Worm (Caenorhabditis elegans) whole organism, L2 larva: ENCODE results near the gene C47A4.1.

ENCODE experiments used
- F13H6.1 ChIP-seq: sonication (generic microtip); optimal IDR thresholded peaks from 2 replicates; lab custom pipeline; 2016; ENCODE audit warnings: missing genetic modification characterization, missing compliant biosample characterization
- Y55F3AM.14 ChIP-seq: fragments of 200-800 bp; sonication (Bioruptor generic); optimal IDR thresholded peaks from 2 replicates; lab custom pipeline; 2018; ENCODE audit warnings: mild to moderate bottlenecking, missing genetic modification characterization, missing compliant biosample characterization
- alr-1 ChIP-seq: fragments of 150-350 bp; optimal IDR thresholded peaks from 2 replicates; lab custom pipeline; 2014; ENCODE audit warnings: missing biosample characterization, missing genetic modification characterization
- ama-1 ChIP-seq: fragments of 150-350 bp; optimal IDR thresholded peaks from 2 replicates; lab custom pipeline; 2018; ENCODE audit warnings: inconsistent platforms
- ceh-16 ChIP-seq: fragments of 150-350 bp; optimal IDR thresholded peaks from 2 replicates; lab custom pipeline; 2014; ENCODE audit warnings: missing biosample characterization, missing genetic modification characterization
- crh-2 ChIP-seq: sonication (generic microtip); optimal IDR thresholded peaks from 2 replicates; lab custom pipeline; 2017; ENCODE audit warnings: missing biosample characterization, missing genetic modification characterization
- egl-27 ChIP-seq: sonication (generic microtip); optimal IDR thresholded peaks from 3 replicates; lab custom pipeline; 2017; ENCODE audit warnings: missing biosample characterization, missing genetic modification reagents, missing genetic modification characterization
- elt-1 ChIP-seq: fragments of 150-350 bp; optimal IDR thresholded peaks from 2 replicates; lab custom pipeline; 2014; ENCODE audit warnings: missing biosample characterization, missing genetic modification characterization
- elt-3 ChIP-seq: sonication (generic microtip); optimal IDR thresholded peaks from 2 replicates; lab custom pipeline; 2017; ENCODE audit warnings: missing biosample characterization, missing genetic modification characterization
- gmeb-1 ChIP-seq: fragments of 150-350 bp; optimal IDR thresholded peaks from 2 replicates; lab custom pipeline; 2014; ENCODE audit warnings: missing biosample characterization, missing genetic modification characterization
- lin-13 ChIP-seq: fragments of 150-350 bp; optimal IDR thresholded peaks from 2 replicates; lab custom pipeline; 2014; ENCODE audit warnings: missing biosample characterization, missing genetic modification reagents, missing genetic modification characterization
- lin-39 ChIP-seq: fragments of 150-350 bp; optimal IDR thresholded peaks from 2 replicates; lab custom pipeline; 2014; ENCODE audit warnings: missing biosample characterization, missing genetic modification reagents, missing genetic modification characterization
- lsy-2 ChIP-seq, 2 experiments: fragments of 150-350 bp in 1 of 2; sonication (generic microtip) in 1 of 2; optimal IDR thresholded peaks; 2 replicates each; lab custom pipeline; 2014 to 2017; ENCODE audit warnings: missing biosample characterization in 2 of 2, missing genetic modification characterization in 2 of 2
- mab-5 ChIP-seq: fragments of 150-350 bp; optimal IDR thresholded peaks from 2 replicates; lab custom pipeline; 2014; ENCODE audit warnings: missing biosample characterization, missing genetic modification characterization
- mdl-1 ChIP-seq, 2 experiments: fragments of 150-350 bp in 1 of 2; sonication (generic microtip) in 1 of 2; optimal IDR thresholded peaks; 2 replicates each; lab custom pipeline; 2017; ENCODE audit warnings: missing biosample characterization in 2 of 2, missing genetic modification characterization in 2 of 2
- nhr-11 ChIP-seq: fragments of 150-350 bp; optimal IDR thresholded peaks from 2 replicates; lab custom pipeline; 2014; ENCODE audit warnings: missing biosample characterization, missing genetic modification characterization
- nhr-12 ChIP-seq: fragments of 150-350 bp; optimal IDR thresholded peaks from 2 replicates; lab custom pipeline; 2014; ENCODE audit warnings: missing biosample characterization, missing genetic modification characterization
- nhr-129 ChIP-seq: fragments of 150-350 bp; optimal IDR thresholded peaks from 2 replicates; lab custom pipeline; 2014; ENCODE audit warnings: missing biosample characterization, missing genetic modification characterization
- nhr-23 ChIP-seq: fragments of 150-350 bp; optimal IDR thresholded peaks from 2 replicates; lab custom pipeline; 2014; ENCODE audit warnings: missing biosample characterization, missing genetic modification reagents, missing genetic modification characterization
- nhr-237 ChIP-seq: fragments of 150-350 bp; optimal IDR thresholded peaks from 2 replicates; lab custom pipeline; 2014; ENCODE audit warnings: missing biosample characterization, missing genetic modification characterization
- nhr-25 ChIP-seq: fragments of 150-350 bp; sonication (generic microtip); optimal IDR thresholded peaks from 3 replicates; lab custom pipeline; 2014; ENCODE audit warnings: missing biosample characterization, missing genetic modification characterization
- nhr-77 ChIP-seq: fragments of 150-350 bp; optimal IDR thresholded peaks from 2 replicates; lab custom pipeline; 2014; ENCODE audit warnings: missing biosample characterization, missing genetic modification characterization
- peb-1 ChIP-seq: fragments of 150-350 bp; optimal IDR thresholded peaks from 2 replicates; lab custom pipeline; 2014; ENCODE audit warnings: missing biosample characterization, missing genetic modification characterization
- sma-3 ChIP-seq: sonication (generic microtip); optimal IDR thresholded peaks from 2 replicates; lab custom pipeline; 2016; ENCODE audit warnings: missing genetic modification reagents, missing genetic modification characterization, missing compliant biosample characterization
- sma-9 ChIP-seq, 2 experiments: fragments of 150-350 bp in 1 of 2; sonication (generic microtip) in 1 of 2; optimal IDR thresholded peaks; 2 replicates each; lab custom pipeline; 2014 to 2016; ENCODE audit warnings: missing genetic modification characterization in 2 of 2, mild to moderate bottlenecking in 1 of 2, missing biosample characterization in 1 of 2, missing compliant biosample characterization in 1 of 2, missing genetic modification reagents in 1 of 2, moderate library complexity in 1 of 2
- snpc-4 ChIP-seq: fragments of 150-350 bp; optimal IDR thresholded peaks from 2 replicates; lab custom pipeline; 2014; ENCODE audit warnings: missing biosample characterization, missing genetic modification characterization
- unc-55 ChIP-seq: fragments of 150-350 bp; sonication (generic microtip); optimal IDR thresholded peaks from 3 replicates; lab custom pipeline; 2014; ENCODE audit warnings: missing biosample characterization, missing genetic modification reagents, missing genetic modification characterization
- unc-62 ChIP-seq: fragments of 150-350 bp; optimal IDR thresholded peaks from 2 replicates; lab custom pipeline; 2014; ENCODE audit warnings: missing biosample characterization, missing genetic modification reagents, missing genetic modification characterization
- zag-1 ChIP-seq: fragments of 150-350 bp; optimal IDR thresholded peaks from 2 replicates; lab custom pipeline; 2014; ENCODE audit warnings: missing biosample characterization, missing genetic modification characterization

C47A4.1 gene

ce11 chrIV:13695720-13696364, 20.3 kb downstream of the C47A4.1 start (continued):
- peak; percentile 97 for TF ChIP-seq mab-5 (tag; lab: Kevin White, UChicago)
- no peak for TF ChIP-seq nhr-11 (tag; lab: Kevin White, UChicago)
- peak; percentile 37 for TF ChIP-seq sma-9 (GFP tag; optimal IDR thresholded peaks at IDR 0.05; lab: Kevin White, UChicago)
- TF ChIP-seq sma-9 (tag; optimal IDR thresholded peaks at IDR 0.05; lab: Kevin White, UChicago) = no peak
- TF ChIP-seq nhr-25 (tag; lab: Kevin White, UChicago) = peak; percentile 42
- no peak for TF ChIP-seq nhr-77 (tag; lab: Kevin White, UChicago)
- TF ChIP-seq unc-55 = peak; percentile 7
- no peak for TF ChIP-seq nhr-23 (tag; lab: Kevin White, UChicago)
- peak; percentile 97 for TF ChIP-seq unc-62 (GFP tag; lab: Kevin White, UChicago)
- TF ChIP-seq, all 48 proteins: peak for 14

- TF ChIP-seq snpc-4 (tag; lab: Kevin White, UChicago) = peak; percentile 30
- no peak for TF ChIP-seq nhr-129 (tag; lab: Kevin White, UChicago)
These were observed 20.9 kb downstream of the C47A4.1 start for ce11 chrIV:13695302-13695701.

ce11 chrIV:13694600-13694999, 21.6 kb downstream of the C47A4.1 start:
- TF ChIP-seq nhr-12 = no peak
- TF ChIP-seq unc-62 (GFP tag; lab: Kevin White, UChicago) = peak; percentile 89
- TF ChIP-seq lsy-2 (tag; optimal IDR thresholded peaks at IDR 0.05; lab: Kevin White, UChicago) = peak in 1 of 2 experiments; percentile 33
- no peak for TF ChIP-seq ceh-16
- peak; percentile 72 for TF ChIP-seq lin-39 (tag; lab: Kevin White, UChicago)
- no peak for TF ChIP-seq sma-9 (GFP tag; optimal IDR thresholded peaks at IDR 0.05; lab: Kevin White, UChicago)
- TF ChIP-seq sma-9 (tag; optimal IDR thresholded peaks at IDR 0.05; lab: Kevin White, UChicago) = no peak
- no peak for TF ChIP-seq peb-1 (tag; lab: Kevin White, UChicago)
- no peak for TF ChIP-seq zag-1 (tag; lab: Kevin White, UChicago)
- no peak for TF ChIP-seq egl-27 (tag; lab: Kevin White, UChicago)
- no peak for TF ChIP-seq sma-3 (GFP tag; lab: Kevin White, UChicago)
- no peak for TF ChIP-seq mdl-1 (tag; optimal IDR thresholded peaks at IDR 0.05; lab: Kevin White, UChicago)
- TF ChIP-seq elt-3 (tag; lab: Kevin White, UChicago) = no peak
- peak; percentile 27 for TF ChIP-seq unc-55
- no peak for TF ChIP-seq gmeb-1
- TF ChIP-seq ama-1 (lab: Kevin White, UChicago) = no peak
- TF ChIP-seq nhr-129 (tag; lab: Kevin White, UChicago) = no peak
- peak; percentile 98 for TF ChIP-seq mab-5 (tag; lab: Kevin White, UChicago)

ce11 chrIV:13693976-13694375, 22.2 kb downstream of the C47A4.1 start:
- no peak for TF ChIP-seq mab-5 (tag; lab: Kevin White, UChicago)
- TF ChIP-seq egl-27 (tag; lab: Kevin White, UChicago) = no peak
- no peak for TF ChIP-seq lsy-2 (tag; optimal IDR thresholded peaks at IDR 0.05; lab: Kevin White, UChicago)
- no peak for TF ChIP-seq nhr-129 (tag; lab: Kevin White, UChicago)
- no peak for TF ChIP-seq Y55F3AM.14 (GFP tag; lab: Kevin White, UChicago)

ce11 chrIV:13692522-13692921, 23.7 kb downstream of the C47A4.1 start:
- TF ChIP-seq nhr-237 (tag; lab: Kevin White, UChicago) = no peak
- TF ChIP-seq nhr-25 (tag; lab: Kevin White, UChicago) = peak; percentile 10
- peak; percentile 38 for TF ChIP-seq nhr-129 (tag; lab: Kevin White, UChicago)

ce11 chrIV:13689302-13689880, 26.8 kb downstream of the C47A4.1 start, which contains the start of gene T23G4.2:
Gene T23G4.2 (minus strand): TSS chrIV:13689556.
- no peak for TF ChIP-seq F13H6.1 (tag; lab: Kevin White, UChicago)
- no peak for TF ChIP-seq lsy-2 (tag; optimal IDR thresholded peaks at IDR 0.05; lab: Kevin White, UChicago)
- peak; percentile 11 for TF ChIP-seq zag-1 (tag; lab: Kevin White, UChicago)
- TF ChIP-seq alr-1 (tag; lab: Kevin White, UChicago) = no peak
- no peak for TF ChIP-seq lin-13
- TF ChIP-seq nhr-129 (tag; lab: Kevin White, UChicago) = peak; percentile 27
- TF ChIP-seq elt-1 (tag; lab: Kevin White, UChicago) = no peak
- TF ChIP-seq egl-27 (tag; lab: Kevin White, UChicago) = no peak
- peak; percentile 89 for TF ChIP-seq mab-5 (tag; lab: Kevin White, UChicago)
- TF ChIP-seq unc-62 (GFP tag; lab: Kevin White, UChicago) = peak; percentile 41
- TF ChIP-seq crh-2 (tag; lab: Kevin White, UChicago) = peak; percentile 2
- TF ChIP-seq nhr-77 (tag; lab: Kevin White, UChicago) = no peak
